In genomic region chrIII:5483738-5484315, ce11 we compare ENCODE assay signal across 5 worm cellular contexts.
TF ChIP-seq lines count a peak whose summit lies in the region.

Gene R02F2.7, minus strand, starts transcription at chrIII:5483773.
Gene R02F2.4, plus strand, starts transcription at chrIII:5484289.

TF ChIP-seq in whole organism, L1 larva, 84 proteins besides CTCF, POLR2A, EP300 and RAD21 (continues in another document):
- peak in 1 of 2 experiments; percentile 60 for TF ChIP-seq lsy-2 (tag; optimal IDR thresholded peaks at IDR 0.05; lab: Kevin White, UChicago)
- TF ChIP-seq grh-1 (GFP tag; IDR thresholded peaks at IDR 0.05; lab: Robert Waterston, UW), result no peak
- no peak for TF ChIP-seq mdl-1 (tag; optimal IDR thresholded peaks at IDR 0.05; lab: Kevin White, UChicago)
- no peak for TF ChIP-seq dsc-1 (tag; optimal IDR thresholded peaks at IDR 0.05; lab: Kevin White, UChicago)
- TF ChIP-seq aly-2 (tag; optimal IDR thresholded peaks at IDR 0.05; lab: Kevin White, UChicago), result no peak
- TF ChIP-seq C16A3.4 (tag; optimal IDR thresholded peaks at IDR 0.05; lab: Kevin White, UChicago), result peak; percentile 21
- TF ChIP-seq ztf-11 (tag; optimal IDR thresholded peaks at IDR 0.05; lab: Kevin White, UChicago), result no peak
- no peak for TF ChIP-seq jun-1 (tag; optimal IDR thresholded peaks at IDR 0.05; lab: Kevin White, UChicago)
- TF ChIP-seq lin-15B (tag; optimal IDR thresholded peaks at IDR 0.05; lab: Kevin White, UChicago), result no peak
- TF ChIP-seq fkh-10 (GFP tag; optimal IDR thresholded peaks at IDR 0.05; lab: Kevin White, UChicago), result no peak
- no peak for TF ChIP-seq fos-1 (tag; optimal IDR thresholded peaks at IDR 0.05; lab: Kevin White, UChicago)
- no peak for TF ChIP-seq sox-4 (tag; optimal IDR thresholded peaks at IDR 0.05; lab: Kevin White, UChicago)
- TF ChIP-seq unc-98 (GFP tag; IDR thresholded peaks at IDR 0.05; lab: Robert Waterston, UW), result no peak
- TF ChIP-seq efl-1 (optimal IDR thresholded peaks at IDR 0.05; lab: Kevin White, UChicago), result peak in 1 of 2 experiments; percentile 83
- TF ChIP-seq efl-1 (GFP tag; optimal IDR thresholded peaks at IDR 0.05 in 1 of 2; lab: Kevin White, UChicago), result peak; percentile 87 to 99
- TF ChIP-seq lin-39 (tag; optimal IDR thresholded peaks at IDR 0.05; lab: Kevin White, UChicago), result no peak
- no peak for TF ChIP-seq nhr-47 (tag; optimal IDR thresholded peaks at IDR 0.05; lab: Kevin White, UChicago)
- TF ChIP-seq pqm-1 (tag; optimal IDR thresholded peaks at IDR 0.05; lab: Kevin White, UChicago), result no peak
- TF ChIP-seq pag-3 (tag; optimal IDR thresholded peaks at IDR 0.05; lab: Kevin White, UChicago; ENCODE audit: borderline replicate concordance, insufficient read depth), result no peak

TF ChIP-seq in whole organism, L2 larva, 48 proteins besides CTCF, POLR2A, EP300 and RAD21:
- TF ChIP-seq gmeb-1 (tag; optimal IDR thresholded peaks at IDR 0.05; lab: Kevin White, UChicago) (peak; percentile 87), C34F6.9 (tag; optimal IDR thresholded peaks at IDR 0.05; lab: Kevin White, UChicago) (peak; percentile 25), lsy-2 (tag; optimal IDR thresholded peaks at IDR 0.05; lab: Kevin White, UChicago) (peak in 1 of 2 experiments; percentile 34), nhr-237 (tag; optimal IDR thresholded peaks at IDR 0.05; lab: Kevin White, UChicago) (no peak), unc-55 (GFP tag; optimal IDR thresholded peaks at IDR 0.05; lab: Kevin White, UChicago) (peak; percentile 49), zag-1 (tag; optimal IDR thresholded peaks at IDR 0.05; lab: Kevin White, UChicago) (no peak)

TF ChIP-seq in whole organism, L3 larva, 47 proteins besides CTCF, POLR2A, EP300 and RAD21:
- TF ChIP-seq elt-3 (tag; optimal IDR thresholded peaks at IDR 0.05; lab: Kevin White, UChicago) (no peak), egl-27 (tag; optimal IDR thresholded peaks at IDR 0.05; lab: Kevin White, UChicago) (no peak), daf-12 (tag; optimal IDR thresholded peaks at IDR 0.05; lab: Kevin White, UChicago) (no peak), skn-1 (tag; optimal IDR thresholded peaks at IDR 0.05; lab: Kevin White, UChicago) (no peak), egl-5 (tag; optimal IDR thresholded peaks at IDR 0.05; lab: Kevin White, UChicago) (no peak), ztf-4 (tag; optimal IDR thresholded peaks at IDR 0.05; lab: Kevin White, UChicago) (no peak), nfya-1 (tag; optimal IDR thresholded peaks at IDR 0.05; lab: Kevin White, UChicago; ENCODE audit: insufficient read depth) (peak; percentile 2), nhr-67 (tag; optimal IDR thresholded peaks at IDR 0.05; lab: Kevin White, UChicago) (no peak), lin-15B (tag; optimal IDR thresholded peaks at IDR 0.05; lab: Kevin White, UChicago) (peak; percentile 12), nhr-23 (tag; optimal IDR thresholded peaks at IDR 0.05; lab: Kevin White, UChicago) (peak; percentile 23), ceh-82 (tag; optimal IDR thresholded peaks at IDR 0.05; lab: Kevin White, UChicago) (no peak), ceh-9 (tag; optimal IDR thresholded peaks at IDR 0.05; lab: Kevin White, UChicago) (no peak)

TF ChIP-seq in whole organism, L4 larva, 104 proteins besides CTCF, POLR2A, EP300 and RAD21:
- TF ChIP-seq unc-130 (GFP tag; optimal IDR thresholded peaks at IDR 0.05; lab: Kevin White, UChicago), result peak; percentile 22
- peak; percentile 41 for TF ChIP-seq mes-2 (tag; optimal IDR thresholded peaks at IDR 0.05; lab: Kevin White, UChicago; ENCODE audit: poor library complexity, severe bottlenecking)
- no peak for TF ChIP-seq daf-19 (GFP tag; conservative IDR thresholded peaks at IDR 0.05; lab: Robert Waterston, UW)
- peak; percentile 74 for TF ChIP-seq dpl-1 (GFP tag; optimal IDR thresholded peaks at IDR 0.05; lab: Kevin White, UChicago)
- TF ChIP-seq unc-39 (tag; optimal IDR thresholded peaks at IDR 0.05; lab: Kevin White, UChicago), result no peak
- TF ChIP-seq nhr-10 (tag; optimal IDR thresholded peaks at IDR 0.05; lab: Kevin White, UChicago), result no peak

TF ChIP-seq in whole organism, young adult, 124 proteins besides CTCF, POLR2A, EP300 and RAD21 (continues in another document):
- TF ChIP-seq rpc-1 (optimal IDR thresholded peaks at IDR 0.05; lab: Kevin White, UChicago) (no peak), rpc-1 (tag; optimal IDR thresholded peaks at IDR 0.05; lab: Kevin White, UChicago) (no peak), nhr-120 (GFP tag; IDR thresholded peaks at IDR 0.05; lab: Robert Waterston, UW) (no peak), madf-6 (GFP tag; IDR thresholded peaks at IDR 0.05; lab: Robert Waterston, UW) (peak; percentile 78), xnd-1 (tag; optimal IDR thresholded peaks at IDR 0.05; lab: Kevin White, UChicago) (peak; percentile 74), F33H1.4 (GFP tag; IDR thresholded peaks at IDR 0.05; lab: Robert Waterston, UW) (peak; percentile 82), ceh-79 (tag; optimal IDR thresholded peaks at IDR 0.05; lab: Kevin White, UChicago) (no peak), mel-28 (tag; optimal IDR thresholded peaks at IDR 0.05; lab: Kevin White, UChicago; ENCODE audit: borderline replicate concordance) (no peak), ztf-25 (GFP tag; IDR thresholded peaks at IDR 0.05; lab: Robert Waterston, UW) (no peak), ztf-6 (GFP tag; IDR thresholded peaks at IDR 0.05; lab: Robert Waterston, UW) (no peak), ZK185.1 (tag; optimal IDR thresholded peaks at IDR 0.05; lab: Kevin White, UChicago; ENCODE audit: poor library complexity, severe bottlenecking) (no peak), tbx-9 (tag; optimal IDR thresholded peaks at IDR 0.05; lab: Kevin White, UChicago; ENCODE audit: borderline replicate concordance) (no peak), ztf-18 (tag; optimal IDR thresholded peaks at IDR 0.05; lab: Kevin White, UChicago) (no peak), nhr-179 (tag; optimal IDR thresholded peaks at IDR 0.05; lab: Kevin White, UChicago) (no peak), ekl-4 (GFP tag; IDR thresholded peaks at IDR 0.05; lab: Robert Waterston, UW) (no peak), efl-1 (GFP tag; optimal IDR thresholded peaks at IDR 0.05; lab: Kevin White, UChicago) (peak; percentile 54), lir-1 (GFP tag; conservative IDR thresholded peaks at IDR 0.05; lab: Robert Waterston, UW) (no peak), nfyb-1 (GFP tag; IDR thresholded peaks at IDR 0.05; lab: Robert Waterston, UW) (no peak), ceh-27 (GFP tag; optimal IDR thresholded peaks at IDR 0.05; lab: Kevin White, UChicago) (no peak), mcd-1 (GFP tag; IDR thresholded peaks at IDR 0.05; lab: Robert Waterston, UW) (peak; percentile 53; the same call in 1 of the 2 replicates), ceh-91 (GFP tag; IDR thresholded peaks at IDR 0.05; lab: Robert Waterston, UW) (no peak), K12H6.12 (tag; optimal IDR thresholded peaks at IDR 0.05; lab: Kevin White, UChicago) (no peak), bed-2 (GFP tag; IDR thresholded peaks at IDR 0.05; lab: Robert Waterston, UW) (no peak), hmg-1.2 (GFP tag; IDR thresholded peaks at IDR 0.05; lab: Robert Waterston, UW) (no peak), rcor-1 (GFP tag; IDR thresholded peaks at IDR 0.05; lab: Robert Waterston, UW) (no peak), egl-18 (GFP tag; IDR thresholded peaks at IDR 0.05; lab: Robert Waterston, UW) (no peak), F23B12.7 (tag; optimal IDR thresholded peaks at IDR 0.05; lab: Kevin White, UChicago; ENCODE audit: insufficient read depth) (no peak), lag-1 (GFP tag; IDR thresholded peaks at IDR 0.05; lab: Robert Waterston, UW) (no peak), madf-10 (tag; optimal IDR thresholded peaks at IDR 0.05; lab: Kevin White, UChicago) (no peak), madf-8 (GFP tag; conservative IDR thresholded peaks at IDR 0.05; lab: Robert Waterston, UW) (0 out of 2 replicates have a peak, but pooled peaks have one; percentile 25), sea-2 (GFP tag; IDR thresholded peaks at IDR 0.05; lab: Robert Waterston, UW) (no peak), fkh-3 (tag; optimal IDR thresholded peaks at IDR 0.05; lab: Kevin White, UChicago) (no peak), dpl-1 (GFP tag; optimal IDR thresholded peaks at IDR 0.05; lab: Kevin White, UChicago) (no peak), akir-1 (GFP tag; optimal IDR thresholded peaks at IDR 0.05; lab: Kevin White, UChicago) (no peak), lsl-1 (GFP tag; optimal IDR thresholded peaks at IDR 0.05; lab: Kevin White, UChicago) (peak; percentile 92), atf-7 (tag; optimal IDR thresholded peaks at IDR 0.05; lab: Kevin White, UChicago) (no peak), B0019.2 (GFP tag; conservative IDR thresholded peaks at IDR 0.05; lab: Robert Waterston, UW) (no peak), him-1 (tag; optimal IDR thresholded peaks at IDR 0.05; lab: Kevin White, UChicago) (no peak), lin-26 (GFP tag; IDR thresholded peaks at IDR 0.05; lab: Robert Waterston, UW) (no peak), Y67H2A.10 (GFP tag; conservative IDR thresholded peaks at IDR 0.05; lab: Robert Waterston, UW) (no peak), Y95B8A.8 (GFP tag; IDR thresholded peaks at IDR 0.05; lab: Robert Waterston, UW) (no peak), snpc-1.3 (tag; optimal IDR thresholded peaks at IDR 0.05; lab: Kevin White, UChicago; ENCODE audit: insufficient read depth) (no peak), B0336.3 (GFP tag; IDR thresholded peaks at IDR 0.05; lab: Robert Waterston, UW) (no peak), F49E8.2 (tag; optimal IDR thresholded peaks at IDR 0.05; lab: Kevin White, UChicago; ENCODE audit: insufficient read depth) (peak; percentile 21), B0261.1 (tag; optimal IDR thresholded peaks at IDR 0.05; lab: Kevin White, UChicago) (no peak), chd-7 (tag; optimal IDR thresholded peaks at IDR 0.05; lab: Kevin White, UChicago) (no peak), snpc-3.4 (tag; optimal IDR thresholded peaks at IDR 0.05; lab: Kevin White, UChicago) (no peak), Y53G8AR.9 (GFP tag; conservative IDR thresholded peaks at IDR 0.05; lab: Robert Waterston, UW) (no peak), attf-6 (GFP tag; IDR thresholded peaks at IDR 0.05; lab: Robert Waterston, UW) (no peak), hlh-12 (tag; optimal IDR thresholded peaks at IDR 0.05; lab: Kevin White, UChicago) (no peak), nfya-1 (tag; optimal IDR thresholded peaks at IDR 0.05; lab: Kevin White, UChicago; ENCODE audit: borderline replicate concordance, insufficient read depth) (no peak), egrh-3 (GFP tag; IDR thresholded peaks at IDR 0.05; lab: Robert Waterston, UW) (no peak), ceh-58 (GFP tag; IDR thresholded peaks at IDR 0.05; lab: Robert Waterston, UW) (no peak), C06A6.2 (GFP tag; conservative IDR thresholded peaks at IDR 0.05; lab: Robert Waterston, UW) (no peak), mes-4 (tag; optimal IDR thresholded peaks at IDR 0.05; lab: Kevin White, UChicago) (no peak), attf-3 (GFP tag; conservative IDR thresholded peaks at IDR 0.05; lab: Robert Waterston, UW) (no peak)
